Fruit fly (Drosophila melanogaster) whole organism, prepupa: ENCODE data around the gene Blm.

ENCODE experiments used
- Blimp-1 ChIP-seq: fragments of 200-800 bp; sonication (Bioruptor generic); optimal IDR thresholded peaks from 3 replicates; lab custom pipeline; 2017; ENCODE audit warnings: missing biosample characterization, missing genetic modification characterization, mild to moderate bottlenecking, moderate library complexity, missing genetic modification reagents
- CG10631 ChIP-seq: fragments of 200-800 bp; sonication (Bioruptor generic); optimal IDR thresholded peaks from 2 replicates; lab custom pipeline; 2016; ENCODE audit warnings: missing biosample characterization, missing genetic modification characterization
- CG11294 ChIP-seq: fragments of 200-800 bp; sonication (Bioruptor generic); IDR thresholded peaks from 2 replicates; pipeline ENCODE4 v1.3.6; 2022; ENCODE audit warnings: missing biosample characterization, missing genetic modification characterization
- CG11762 ChIP-seq: fragments of 200-800 bp; sonication (Bioruptor generic); optimal IDR thresholded peaks from 3 replicates; lab custom pipeline; 2016; ENCODE audit warnings: missing biosample characterization, missing genetic modification characterization; ENCODE audit not compliant: insufficient read depth
- CG11902 ChIP-seq: fragments of 200-800 bp; sonication (Bioruptor generic); optimal IDR thresholded peaks from 3 replicates; lab custom pipeline; 2016; ENCODE audit warnings: missing biosample characterization, missing genetic modification characterization
- CG15336 ChIP-seq: fragments of 200-800 bp; sonication (Bioruptor generic); IDR thresholded peaks from 2 replicates; pipeline ENCODE4 v1.3.6; 2022; ENCODE audit warnings: missing biosample characterization, missing genetic modification characterization
- CG1621 ChIP-seq: fragments of 200-800 bp; sonication (Bioruptor generic); optimal IDR thresholded peaks from 3 replicates; lab custom pipeline; 2018; ENCODE audit warnings: missing biosample characterization, mild to moderate bottlenecking, missing genetic modification characterization
- CG16779 ChIP-seq: fragments of 200-800 bp; sonication (Bioruptor generic); optimal IDR thresholded peaks from 3 replicates; lab custom pipeline; 2017; ENCODE audit warnings: missing biosample characterization, mild to moderate bottlenecking, missing genetic modification characterization
- CG31627 ChIP-seq: fragments of 200-800 bp; sonication (Bioruptor generic); optimal IDR thresholded peaks from 3 replicates; lab custom pipeline; 2016; ENCODE audit warnings: missing biosample characterization, missing genetic modification characterization
- CG32006 ChIP-seq: fragments of 200-800 bp; sonication (Bioruptor generic); optimal IDR thresholded peaks from 3 replicates; lab custom pipeline; 2017; ENCODE audit warnings: missing biosample characterization, mild to moderate bottlenecking, missing genetic modification characterization
- CG34406 ChIP-seq: fragments of 200-800 bp; sonication (Bioruptor generic); optimal IDR thresholded peaks from 3 replicates; lab custom pipeline; 2016; ENCODE audit warnings: missing biosample characterization, missing genetic modification characterization
- CG3919 ChIP-seq: fragments of 200-800 bp; sonication (Bioruptor generic); optimal IDR thresholded peaks from 3 replicates; lab custom pipeline; 2016; ENCODE audit warnings: missing biosample characterization, missing genetic modification characterization
- CG4318 ChIP-seq: fragments of 200-800 bp; sonication (Bioruptor generic); optimal IDR thresholded peaks from 3 replicates; lab custom pipeline; 2017; ENCODE audit warnings: missing biosample characterization, mild to moderate bottlenecking, missing genetic modification characterization
- CG6276 ChIP-seq: fragments of 200-800 bp; sonication (Bioruptor generic); optimal IDR thresholded peaks from 2 replicates; lab custom pipeline; 2017; ENCODE audit warnings: missing biosample characterization, mild to moderate bottlenecking, missing genetic modification characterization
- CG6792 ChIP-seq: fragments of 200-800 bp; sonication (Bioruptor generic); optimal IDR thresholded peaks from 3 replicates; lab custom pipeline; 2016; ENCODE audit warnings: missing biosample characterization, missing genetic modification characterization
- CG6808 ChIP-seq: fragments of 200-800 bp; sonication (Bioruptor generic); optimal IDR thresholded peaks from 3 replicates; lab custom pipeline; 2017; ENCODE audit warnings: missing biosample characterization, missing genetic modification characterization, mild to moderate bottlenecking, moderate library complexity, missing genetic modification reagents
- CG6854 ChIP-seq: fragments of 200-800 bp; sonication (Bioruptor generic); optimal IDR thresholded peaks from 2 replicates; lab custom pipeline; 2017; ENCODE audit warnings: missing biosample characterization, mild to moderate bottlenecking, missing genetic modification characterization
- CG7368 ChIP-seq: fragments of 200-800 bp; sonication (Bioruptor generic); optimal IDR thresholded peaks from 3 replicates; lab custom pipeline; 2016; ENCODE audit warnings: missing biosample characterization, missing genetic modification characterization
- CG8119 ChIP-seq: fragments of 200-800 bp; sonication (Bioruptor generic); IDR thresholded peaks from 3 replicates; pipeline ENCODE4 v1.3.6; 2022; ENCODE audit warnings: missing biosample characterization, missing genetic modification characterization
- CG8319 ChIP-seq: fragments of 200-800 bp; sonication (Bioruptor generic); optimal IDR thresholded peaks from 3 replicates; lab custom pipeline; 2016; ENCODE audit warnings: missing biosample characterization, missing genetic modification characterization
- CG8632 ChIP-seq: fragments of 200-800 bp; sonication (Bioruptor generic); optimal IDR thresholded peaks from 3 replicates; lab custom pipeline; 2016; ENCODE audit warnings: missing biosample characterization, missing genetic modification characterization
- CG9139 ChIP-seq: fragments of 200-800 bp; sonication (Bioruptor generic); optimal IDR thresholded peaks from 3 replicates; lab custom pipeline; 2017; ENCODE audit warnings: missing biosample characterization, mild to moderate bottlenecking, missing genetic modification characterization
- Eip75B ChIP-seq: fragments of 200-800 bp; sonication (Bioruptor generic); optimal IDR thresholded peaks from 3 replicates; lab custom pipeline; 2016; ENCODE audit warnings: missing biosample characterization, missing genetic modification characterization
- Eip78C ChIP-seq: fragments of 200-800 bp; sonication (Bioruptor generic); peaks from one replicate; lab custom pipeline; 2016; ENCODE audit warnings: missing biosample characterization, missing genetic modification characterization
- Eip93F ChIP-seq: fragments of 200-800 bp; sonication (Bioruptor generic); optimal IDR thresholded peaks from 2 replicates; lab custom pipeline; 2016; ENCODE audit warnings: missing biosample characterization, mild to moderate bottlenecking, missing genetic modification characterization
- Ets96B ChIP-seq: fragments of 200-800 bp; optimal IDR thresholded peaks from 2 replicates; lab custom pipeline; 2019; ENCODE audit warnings: missing biosample characterization, mild to moderate bottlenecking, missing genetic modification characterization, moderate library complexity
- Gug ChIP-seq: fragments of 200-800 bp; sonication (Bioruptor generic); IDR thresholded peaks from 2 replicates; pipeline ENCODE4 v1.3.6; 2022; ENCODE audit warnings: missing biosample characterization, missing genetic modification characterization
- Hr38 ChIP-seq: sonication (Bioruptor generic); optimal IDR thresholded peaks from 2 replicates; lab custom pipeline; 2016; ENCODE audit warnings: missing biosample characterization, missing genetic modification characterization
- Hr39 ChIP-seq: fragments of 200-800 bp; sonication (Bioruptor generic); optimal IDR thresholded peaks from 2 replicates; lab custom pipeline; 2016; ENCODE audit warnings: missing biosample characterization, missing genetic modification characterization
- Hr4 ChIP-seq: fragments of 200-800 bp; sonication (Bioruptor generic); optimal IDR thresholded peaks from 3 replicates; lab custom pipeline; 2016; ENCODE audit warnings: missing biosample characterization, missing genetic modification characterization
- Met ChIP-seq: fragments of 200-800 bp; sonication (Bioruptor generic); optimal IDR thresholded peaks from 3 replicates; lab custom pipeline; 2016; ENCODE audit warnings: missing biosample characterization, missing genetic modification characterization
- OdsH ChIP-seq: fragments of 200-800 bp; sonication (Bioruptor generic); optimal IDR thresholded peaks from 3 replicates; lab custom pipeline; 2016; ENCODE audit warnings: missing biosample characterization, missing genetic modification characterization
- Smox ChIP-seq: fragments of 200-800 bp; sonication (Bioruptor generic); optimal IDR thresholded peaks from 3 replicates; lab custom pipeline; 2016; ENCODE audit warnings: missing biosample characterization, missing genetic modification characterization
- Sox102F ChIP-seq: fragments of 200-800 bp; sonication (Bioruptor generic); optimal IDR thresholded peaks from 2 replicates; lab custom pipeline; 2016; ENCODE audit warnings: missing biosample characterization, mild to moderate bottlenecking, missing genetic modification characterization
- Sox14 ChIP-seq: fragments of 200-800 bp; sonication (Bioruptor generic); optimal IDR thresholded peaks from 3 replicates; lab custom pipeline; 2016; ENCODE audit warnings: missing biosample characterization, missing genetic modification characterization
- acj6 ChIP-seq: fragments of 200-800 bp; sonication (Bioruptor generic); optimal IDR thresholded peaks from 3 replicates; lab custom pipeline; 2016; ENCODE audit warnings: missing biosample characterization, missing genetic modification characterization
- cyc ChIP-seq: fragments of 200-800 bp; sonication (Bioruptor generic); optimal IDR thresholded peaks from 3 replicates; lab custom pipeline; 2016; ENCODE audit warnings: missing biosample characterization, missing genetic modification characterization
- dac ChIP-seq: fragments of 200-800 bp; sonication (Bioruptor generic); optimal IDR thresholded peaks from 2 replicates; lab custom pipeline; 2017; ENCODE audit warnings: missing biosample characterization, mild to moderate bottlenecking, missing genetic modification characterization
- eg ChIP-seq: fragments of 200-800 bp; sonication (Bioruptor generic); IDR thresholded peaks from 3 replicates; pipeline ENCODE4 v1.3.6; 2022; ENCODE audit warnings: missing biosample characterization, missing genetic modification characterization
- esn ChIP-seq: fragments of 200-800 bp; sonication (Bioruptor generic); optimal IDR thresholded peaks from 2 replicates; lab custom pipeline; 2016; ENCODE audit warnings: missing biosample characterization, mild to moderate bottlenecking, missing genetic modification characterization, moderate library complexity
- fd59A ChIP-seq: fragments of 200-800 bp; sonication (Bioruptor generic); optimal IDR thresholded peaks from 2 replicates; lab custom pipeline; 2017; ENCODE audit warnings: missing biosample characterization, mild to moderate bottlenecking, missing genetic modification characterization, missing genetic modification reagents
- fd85E ChIP-seq: fragments of 200-800 bp; sonication (Bioruptor generic); optimal IDR thresholded peaks from 3 replicates; lab custom pipeline; 2016; ENCODE audit warnings: missing biosample characterization, missing genetic modification characterization
- fkh ChIP-seq: fragments of 200-800 bp; sonication (Bioruptor generic); optimal IDR thresholded peaks from 3 replicates; lab custom pipeline; 2017; ENCODE audit warnings: missing biosample characterization, mild to moderate bottlenecking, missing genetic modification characterization, moderate library complexity
- lz ChIP-seq: fragments of 200-800 bp; sonication (Bioruptor generic); optimal IDR thresholded peaks from 3 replicates; lab custom pipeline; 2016; ENCODE audit warnings: missing biosample characterization, missing genetic modification characterization
- pdm3 ChIP-seq: fragments of 200-800 bp; sonication (Bioruptor generic); optimal IDR thresholded peaks from 3 replicates; lab custom pipeline; 2016; ENCODE audit warnings: missing biosample characterization, missing genetic modification characterization
- ss ChIP-seq, 2 experiments: fragments of 200-800 bp; sonication (Bioruptor generic); optimal IDR thresholded peaks; 2 replicates in 1 of 2; 3 replicates in 1 of 2; lab custom pipeline; 2017 to 2018; ENCODE audit warnings: mild to moderate bottlenecking in 2 of 2, missing biosample characterization in 2 of 2, missing genetic modification characterization in 2 of 2, moderate library complexity in 1 of 2
- vri ChIP-seq: fragments of 200-800 bp; sonication (Bioruptor generic); optimal IDR thresholded peaks from 3 replicates; lab custom pipeline; 2016; ENCODE audit warnings: missing biosample characterization, mild to moderate bottlenecking, missing genetic modification characterization

The Blm gene

dm6 chr3R:11741730-11742203, at the start of gene Blm, which contains the start of gene CG14722:
Blm (minus strand) TSS chr3R:11741783.
CG14722 (plus strand) TSS chr3R:11741890.
- TF ChIP-seq esn (GFP tag; lab: Kevin White, UChicago) (no peak), Hr38 (GFP tag; lab: Kevin White, UChicago) (no peak), Ets96B (tag; lab: Kevin White, UChicago) (no peak), CG8319 (GFP tag; lab: Kevin White, UChicago) (no peak), lz (GFP tag; lab: Kevin White, UChicago) (no peak), CG8632 (GFP tag; lab: Kevin White, UChicago) (no peak), Gug (GFP tag; lab: Robert Waterston, UW) (no peak), CG9139 (GFP tag; lab: Kevin White, UChicago) (no peak), Smox (no peak), CG6276 (GFP tag; lab: Kevin White, UChicago) (no peak), ss (GFP tag; optimal IDR thresholded peaks at IDR 0.05; lab: Kevin White, UChicago) (no peak), pdm3 (GFP tag; lab: Kevin White, UChicago) (no peak), CG6808 (GFP tag; lab: Kevin White, UChicago) (no peak)
- TF ChIP-seq, all 60 proteins: peak for 0

dm6 chr3R:11786695-11787226, 45.2 kb upstream of the Blm start, which contains the start of the genes prd1 and HisCl1:
prd1 (minus strand) TSS chr3R:11787014.
HisCl1 (plus strand) TSS chr3R:11787176.
- TF ChIP-seq CG16779 (tag; lab: Kevin White, UChicago) (no peak), CG32006 (GFP tag; lab: Kevin White, UChicago) (no peak), CG8632 (GFP tag; lab: Kevin White, UChicago) (no peak), CG3919 (GFP tag; lab: Kevin White, UChicago) (no peak), CG1621 (tag; lab: Kevin White, UChicago) (no peak), Sox102F (GFP tag; lab: Kevin White, UChicago) (no peak), CG11294 (GFP tag; lab: Robert Waterston, UW) (peak; percentile 38; the same call in 1 of the 2 replicates), Eip78C (GFP tag; lab: Kevin White, UChicago) (no peak), Hr39 (no peak), Ets96B (tag; lab: Kevin White, UChicago) (no peak), pdm3 (GFP tag; lab: Kevin White, UChicago) (no peak), fd59A (GFP tag; lab: Kevin White, UChicago) (peak; percentile 38), vri (no peak), CG6792 (GFP tag; lab: Kevin White, UChicago) (peak; percentile 44), CG9139 (GFP tag; lab: Kevin White, UChicago) (no peak), CG15336 (0 out of 2 replicates have a peak, but pooled peaks have one; percentile 30), dac (no peak), CG31627 (GFP tag; lab: Kevin White, UChicago) (peak; percentile 70), eg (GFP tag; lab: Robert Waterston, UW) (peak; percentile 71; the same call in 2 of the 3 replicates), CG6854 (GFP tag; lab: Kevin White, UChicago) (peak; percentile 74), CG34406 (GFP tag; lab: Kevin White, UChicago) (no peak), CG11762 (GFP tag; lab: Kevin White, UChicago) (peak; percentile 16), Eip75B (no peak), CG8119 (GFP tag; lab: Robert Waterston, UW) (peak; percentile 61), CG10631 (no peak), Hr4 (no peak), Met (GFP tag; lab: Kevin White, UChicago) (no peak), acj6 (GFP tag; lab: Kevin White, UChicago) (no peak), Hr38 (GFP tag; lab: Kevin White, UChicago) (no peak), CG6276 (GFP tag; lab: Kevin White, UChicago) (no peak), Sox14 (GFP tag; lab: Kevin White, UChicago) (peak; percentile 71), fd85E (GFP tag; lab: Kevin White, UChicago) (no peak), CG4318 (no peak), CG11902 (GFP tag; lab: Kevin White, UChicago) (peak; percentile 70), cyc (GFP tag; lab: Kevin White, UChicago) (peak; percentile 74), Eip93F (GFP tag; lab: Kevin White, UChicago) (no peak), OdsH (GFP tag; lab: Kevin White, UChicago) (no peak), CG6808 (GFP tag; lab: Kevin White, UChicago) (no peak), CG8319 (GFP tag; lab: Kevin White, UChicago) (peak; percentile 20), CG7368 (GFP tag; lab: Kevin White, UChicago) (no peak), Blimp-1 (GFP tag; lab: Kevin White, UChicago) (no peak), fkh (GFP tag; lab: Kevin White, UChicago) (no peak), Gug (GFP tag; lab: Robert Waterston, UW) (peak; percentile 60), lz (GFP tag; lab: Kevin White, UChicago) (peak; percentile 80)
